Worm (Caenorhabditis elegans) whole organism, midembryonic: ENCODE results near the gene K01D12.7.

Source experiments
- T22C8.4 ChIP-seq: fragments of 200-800 bp; sonication (Bioruptor generic); IDR thresholded peaks from 2 replicates; pipeline ENCODE4 v1.3.6; 2022; ENCODE audit warnings: missing genetic modification characterization, missing compliant biosample characterization
- cog-1 ChIP-seq: sonication (generic microtip); optimal IDR thresholded peaks from 2 replicates; lab custom pipeline; 2016; ENCODE audit warnings: missing genetic modification characterization, missing compliant biosample characterization
- flt-1 ChIP-seq: fragments of 200-800 bp; sonication (Bioruptor generic); IDR thresholded peaks from 2 replicates; pipeline ENCODE4 v1.3.6; 2022; ENCODE audit warnings: missing genetic modification characterization, missing compliant biosample characterization
- klf-2 ChIP-seq: fragments of 200-800 bp; sonication (Bioruptor generic); conservative IDR thresholded peaks from 2 replicates; pipeline ENCODE4 v1.3.6; 2022; ENCODE audit warnings: missing genetic modification reagents, missing genetic modification characterization, missing compliant biosample characterization
- med-1 ChIP-seq: sonication (generic microtip); optimal IDR thresholded peaks from 2 replicates; lab custom pipeline; 2017; ENCODE audit warnings: missing genetic modification characterization, mild to moderate bottlenecking, missing compliant biosample characterization, antibody characterized with exemption, missing genetic modification reagents; ENCODE audit not compliant: insufficient read depth
- ref-1 ChIP-seq: fragments of 200-800 bp; sonication (Bioruptor generic); conservative IDR thresholded peaks from 2 replicates; pipeline ENCODE4 v1.3.6; 2022; ENCODE audit warnings: missing genetic modification reagents, missing genetic modification characterization, missing compliant biosample characterization
- tab-1 ChIP-seq: fragments of 200-800 bp; sonication (Bioruptor generic); IDR thresholded peaks from 2 replicates; pipeline ENCODE4 v1.3.6; 2022; ENCODE audit warnings: missing genetic modification characterization, missing compliant biosample characterization
- ztf-23 ChIP-seq: fragments of 200-800 bp; sonication (Bioruptor generic); IDR thresholded peaks from 2 replicates; pipeline ENCODE4 v1.3.6; 2022; ENCODE audit warnings: missing genetic modification reagents, missing genetic modification characterization, missing compliant biosample characterization
- ztf-29 ChIP-seq: fragments of 200-800 bp; sonication (Bioruptor generic); IDR thresholded peaks from 2 replicates; pipeline ENCODE4 v1.3.6; 2022; ENCODE audit warnings: missing genetic modification reagents, missing genetic modification characterization, missing compliant biosample characterization

DNA sequence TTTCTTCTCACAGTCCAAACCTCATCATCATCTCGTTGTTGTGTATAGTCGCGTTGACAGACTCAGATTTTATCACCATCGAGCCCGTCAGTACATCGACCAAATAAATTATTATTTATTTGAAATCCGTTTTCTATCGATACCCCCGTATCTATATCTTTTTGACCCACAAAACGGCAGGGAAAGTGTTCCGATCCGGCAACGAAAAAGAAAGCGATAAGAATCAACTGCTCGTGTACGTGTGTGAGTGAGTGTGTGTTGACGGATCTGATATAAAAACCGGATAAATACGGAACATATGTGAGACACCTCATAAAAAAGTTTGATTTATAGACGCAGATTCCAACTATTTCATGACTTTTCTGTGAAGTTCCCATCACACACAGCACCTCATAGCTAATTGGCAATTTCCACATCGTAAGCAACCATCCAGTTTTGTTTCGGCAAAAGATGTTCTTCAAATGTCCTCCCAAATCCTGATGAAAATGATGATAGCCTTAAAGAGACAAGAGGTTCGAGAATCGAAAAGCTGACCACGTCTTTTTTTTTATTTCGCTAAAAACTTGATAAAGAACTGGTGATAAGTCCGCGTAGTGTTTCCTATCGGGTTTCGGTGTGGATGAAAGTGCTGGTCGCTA lies 47.0 kb downstream of the K01D12.7 start:
- TF ChIP-seq flt-1 (GFP tag; lab: Robert Waterston, UW): peak; percentile 54; the same call in 1 of the 2 replicates
- TF ChIP-seq tab-1 (GFP tag; lab: Robert Waterston, UW): no peak
- TF ChIP-seq ref-1 (GFP tag; lab: Robert Waterston, UW): no peak
- TF ChIP-seq cog-1 (tag; lab: Kevin White, UChicago): no peak
- no peak for TF ChIP-seq klf-2
- no peak for TF ChIP-seq ztf-29 (GFP tag; lab: Robert Waterston, UW)
- TF ChIP-seq T22C8.4 (GFP tag; lab: Robert Waterston, UW): no peak
- no peak for TF ChIP-seq ztf-23 (GFP tag; lab: Robert Waterston, UW)
- no peak for TF ChIP-seq med-1 (GFP tag; lab: Kevin White, UChicago)
